Worm (Caenorhabditis elegans) whole organism, L2 larva: ENCODE measurements around the gene ZK632.10.

Experiments used
- C34F6.9 ChIP-seq: fragments of 150-350 bp; optimal IDR thresholded peaks from 2 replicates; lab custom pipeline; 2014; ENCODE audit warnings: missing biosample characterization, missing genetic modification characterization
- F13H6.1 ChIP-seq: sonication (generic microtip); optimal IDR thresholded peaks from 2 replicates; lab custom pipeline; 2016; ENCODE audit warnings: missing genetic modification characterization, missing compliant biosample characterization
- R02D3.7 ChIP-seq: fragments of 150-350 bp; optimal IDR thresholded peaks from 2 replicates; lab custom pipeline; 2014; ENCODE audit warnings: missing biosample characterization, missing genetic modification characterization
- Y55F3AM.14 ChIP-seq: fragments of 200-800 bp; sonication (Bioruptor generic); optimal IDR thresholded peaks from 2 replicates; lab custom pipeline; 2018; ENCODE audit warnings: mild to moderate bottlenecking, missing genetic modification characterization, missing compliant biosample characterization
- ZK546.5 ChIP-seq: sonication (generic microtip); optimal IDR thresholded peaks from 2 replicates; lab custom pipeline; 2017; ENCODE audit warnings: missing biosample characterization, missing genetic modification characterization
- alr-1 ChIP-seq: fragments of 150-350 bp; optimal IDR thresholded peaks from 2 replicates; lab custom pipeline; 2014; ENCODE audit warnings: missing biosample characterization, missing genetic modification characterization
- aly-2 ChIP-seq: fragments of 150-350 bp; optimal IDR thresholded peaks from 2 replicates; lab custom pipeline; 2014; ENCODE audit warnings: missing biosample characterization, missing genetic modification characterization
- ama-1 ChIP-seq: fragments of 150-350 bp; optimal IDR thresholded peaks from 2 replicates; lab custom pipeline; 2018; ENCODE audit warnings: inconsistent platforms
- blmp-1 ChIP-seq: sonication (generic microtip); optimal IDR thresholded peaks from 2 replicates; lab custom pipeline; 2017; ENCODE audit warnings: missing genetic modification characterization, mild to moderate bottlenecking, missing compliant biosample characterization, antibody characterized with exemption, moderate library complexity; ENCODE audit not compliant: insufficient read depth
- ceh-16 ChIP-seq: fragments of 150-350 bp; optimal IDR thresholded peaks from 2 replicates; lab custom pipeline; 2014; ENCODE audit warnings: missing biosample characterization, missing genetic modification characterization
- crh-2 ChIP-seq: sonication (generic microtip); optimal IDR thresholded peaks from 2 replicates; lab custom pipeline; 2017; ENCODE audit warnings: missing biosample characterization, missing genetic modification characterization
- dmd-4 ChIP-seq: sonication (generic microtip); optimal IDR thresholded peaks from 2 replicates; lab custom pipeline; 2017; ENCODE audit warnings: missing biosample characterization, missing genetic modification characterization
- egl-27 ChIP-seq: sonication (generic microtip); optimal IDR thresholded peaks from 3 replicates; lab custom pipeline; 2017; ENCODE audit warnings: missing biosample characterization, missing genetic modification reagents, missing genetic modification characterization
- elt-1 ChIP-seq: fragments of 150-350 bp; optimal IDR thresholded peaks from 2 replicates; lab custom pipeline; 2014; ENCODE audit warnings: missing biosample characterization, missing genetic modification characterization
- elt-3 ChIP-seq: sonication (generic microtip); optimal IDR thresholded peaks from 2 replicates; lab custom pipeline; 2017; ENCODE audit warnings: missing biosample characterization, missing genetic modification characterization
- fos-1 ChIP-seq: fragments of 150-350 bp; optimal IDR thresholded peaks from 2 replicates; lab custom pipeline; 2014; ENCODE audit warnings: missing biosample characterization, missing genetic modification characterization
- gmeb-1 ChIP-seq: fragments of 150-350 bp; optimal IDR thresholded peaks from 2 replicates; lab custom pipeline; 2014; ENCODE audit warnings: missing biosample characterization, missing genetic modification characterization
- lin-11 ChIP-seq: fragments of 150-350 bp; sonication (generic microtip); optimal IDR thresholded peaks from 2 replicates; lab custom pipeline; 2014; ENCODE audit warnings: missing biosample characterization, missing genetic modification characterization, inconsistent platforms, mixed read lengths
- lin-13 ChIP-seq: fragments of 150-350 bp; optimal IDR thresholded peaks from 2 replicates; lab custom pipeline; 2014; ENCODE audit warnings: missing biosample characterization, missing genetic modification reagents, missing genetic modification characterization
- lin-39 ChIP-seq: fragments of 150-350 bp; optimal IDR thresholded peaks from 2 replicates; lab custom pipeline; 2014; ENCODE audit warnings: missing biosample characterization, missing genetic modification reagents, missing genetic modification characterization
- lsy-2 ChIP-seq, 2 experiments: fragments of 150-350 bp in 1 of 2; sonication (generic microtip) in 1 of 2; optimal IDR thresholded peaks; 2 replicates each; lab custom pipeline; 2014 to 2017; ENCODE audit warnings: missing biosample characterization in 2 of 2, missing genetic modification characterization in 2 of 2
- mab-5 ChIP-seq: fragments of 150-350 bp; optimal IDR thresholded peaks from 2 replicates; lab custom pipeline; 2014; ENCODE audit warnings: missing biosample characterization, missing genetic modification characterization
- mdl-1 ChIP-seq, 2 experiments: fragments of 150-350 bp in 1 of 2; sonication (generic microtip) in 1 of 2; optimal IDR thresholded peaks; 2 replicates each; lab custom pipeline; 2017; ENCODE audit warnings: missing biosample characterization in 2 of 2, missing genetic modification characterization in 2 of 2
- nhr-11 ChIP-seq: fragments of 150-350 bp; optimal IDR thresholded peaks from 2 replicates; lab custom pipeline; 2014; ENCODE audit warnings: missing biosample characterization, missing genetic modification characterization
- nhr-12 ChIP-seq: fragments of 150-350 bp; optimal IDR thresholded peaks from 2 replicates; lab custom pipeline; 2014; ENCODE audit warnings: missing biosample characterization, missing genetic modification characterization
- nhr-21 ChIP-seq: fragments of 150-350 bp; optimal IDR thresholded peaks from 2 replicates; lab custom pipeline; 2014; ENCODE audit warnings: missing biosample characterization, missing genetic modification characterization
- nhr-23 ChIP-seq: fragments of 150-350 bp; optimal IDR thresholded peaks from 2 replicates; lab custom pipeline; 2014; ENCODE audit warnings: missing biosample characterization, missing genetic modification reagents, missing genetic modification characterization
- nhr-237 ChIP-seq: fragments of 150-350 bp; optimal IDR thresholded peaks from 2 replicates; lab custom pipeline; 2014; ENCODE audit warnings: missing biosample characterization, missing genetic modification characterization
- nhr-6 ChIP-seq: fragments of 150-350 bp; optimal IDR thresholded peaks from 2 replicates; lab custom pipeline; 2014; ENCODE audit warnings: missing biosample characterization, missing genetic modification characterization
- nhr-77 ChIP-seq: fragments of 150-350 bp; optimal IDR thresholded peaks from 2 replicates; lab custom pipeline; 2014; ENCODE audit warnings: missing biosample characterization, missing genetic modification characterization
- peb-1 ChIP-seq: fragments of 150-350 bp; optimal IDR thresholded peaks from 2 replicates; lab custom pipeline; 2014; ENCODE audit warnings: missing biosample characterization, missing genetic modification characterization
- skn-1 ChIP-seq: sonication (generic microtip); optimal IDR thresholded peaks from 2 replicates; lab custom pipeline; 2017; ENCODE audit warnings: missing biosample characterization, missing genetic modification characterization
- sma-3 ChIP-seq: sonication (generic microtip); optimal IDR thresholded peaks from 2 replicates; lab custom pipeline; 2016; ENCODE audit warnings: missing genetic modification reagents, missing genetic modification characterization, missing compliant biosample characterization
- sma-9 ChIP-seq, 2 experiments: fragments of 150-350 bp in 1 of 2; sonication (generic microtip) in 1 of 2; optimal IDR thresholded peaks; 2 replicates each; lab custom pipeline; 2014 to 2016; ENCODE audit warnings: missing genetic modification characterization in 2 of 2, mild to moderate bottlenecking in 1 of 2, missing biosample characterization in 1 of 2, missing compliant biosample characterization in 1 of 2, missing genetic modification reagents in 1 of 2, moderate library complexity in 1 of 2
- snpc-4 ChIP-seq: fragments of 150-350 bp; optimal IDR thresholded peaks from 2 replicates; lab custom pipeline; 2014; ENCODE audit warnings: missing biosample characterization, missing genetic modification characterization
- unc-39 ChIP-seq: fragments of 150-350 bp; optimal IDR thresholded peaks from 2 replicates; lab custom pipeline; 2014; ENCODE audit warnings: missing biosample characterization, missing genetic modification characterization
- unc-55 ChIP-seq: fragments of 150-350 bp; sonication (generic microtip); optimal IDR thresholded peaks from 3 replicates; lab custom pipeline; 2014; ENCODE audit warnings: missing biosample characterization, missing genetic modification reagents, missing genetic modification characterization
- unc-62 ChIP-seq: fragments of 150-350 bp; optimal IDR thresholded peaks from 2 replicates; lab custom pipeline; 2014; ENCODE audit warnings: missing biosample characterization, missing genetic modification reagents, missing genetic modification characterization
- zag-1 ChIP-seq: fragments of 150-350 bp; optimal IDR thresholded peaks from 2 replicates; lab custom pipeline; 2014; ENCODE audit warnings: missing biosample characterization, missing genetic modification characterization
- ztf-1 ChIP-seq: fragments of 200-800 bp; sonication (Bioruptor generic); conservative IDR thresholded peaks from 2 replicates; pipeline ENCODE4 v1.3.6; 2022; ENCODE audit warnings: missing genetic modification characterization, missing compliant biosample characterization
- ztf-11 ChIP-seq: sonication (generic microtip); optimal IDR thresholded peaks from 2 replicates; lab custom pipeline; 2017; ENCODE audit warnings: missing biosample characterization, missing genetic modification characterization
- ztf-4 ChIP-seq: fragments of 150-350 bp; optimal IDR thresholded peaks from 2 replicates; lab custom pipeline; 2014; ENCODE audit warnings: missing biosample characterization, missing genetic modification characterization

Gene ZK632.10

DNA sequence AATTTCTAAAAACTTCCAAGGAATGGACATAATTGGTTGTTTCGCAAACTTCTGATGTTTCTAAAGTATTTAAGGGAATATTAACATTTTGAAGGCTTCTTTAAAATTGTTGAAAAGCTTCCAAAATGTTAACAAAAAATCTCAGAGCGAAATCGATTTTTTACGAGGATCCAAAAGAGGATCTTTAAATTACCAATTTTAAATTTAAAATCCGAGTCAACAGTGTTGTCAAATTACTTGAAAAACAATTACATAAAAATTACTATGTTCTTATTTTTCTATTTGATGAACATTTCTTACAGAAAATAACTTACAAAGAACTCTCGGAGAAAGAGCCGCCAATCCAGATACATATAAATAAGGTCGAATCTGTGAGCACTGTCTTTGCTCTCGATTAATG is 49.4 kb upstream of the ZK632.10 start, which contains the start of gene ZK757.10:
TSS of gene ZK757.10 (plus strand) at position 301 of the 400 bp plus-strand sequence.
- TF ChIP-seq ceh-16 (tag; lab: Kevin White, UChicago) (no peak), skn-1 (tag; lab: Kevin White, UChicago) (no peak), dmd-4 (tag; lab: Kevin White, UChicago) (no peak), ztf-1 (GFP tag; lab: Robert Waterston, UW) (no peak), ztf-4 (tag; lab: Kevin White, UChicago) (no peak), egl-27 (tag; lab: Kevin White, UChicago) (no peak), unc-55 (GFP tag; lab: Kevin White, UChicago) (no peak), blmp-1 (tag; lab: Kevin White, UChicago) (no peak)

DNA sequence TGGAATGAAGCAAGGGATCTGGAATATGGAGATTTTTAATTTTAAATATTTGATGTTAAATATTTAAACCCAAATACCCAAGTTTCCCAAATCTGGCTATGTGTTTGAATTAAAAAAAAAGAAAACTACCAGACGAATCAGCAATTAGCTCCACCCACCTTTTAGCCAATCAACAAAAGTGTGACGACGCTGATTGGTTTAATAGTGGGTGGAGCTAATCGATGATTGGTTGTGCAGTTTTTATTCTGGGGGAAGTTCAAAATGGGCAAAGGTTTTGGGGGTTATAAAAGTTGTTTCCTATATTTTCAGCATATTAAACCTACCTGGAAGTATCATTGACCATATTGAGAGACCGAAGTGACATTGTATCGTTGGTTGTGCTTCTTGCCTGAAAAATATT is 47.0 kb upstream of the ZK632.10 start:
- no peak for TF ChIP-seq lin-13 (GFP tag; lab: Kevin White, UChicago)
- no peak for TF ChIP-seq gmeb-1
- TF ChIP-seq unc-62 (GFP tag; lab: Kevin White, UChicago), result no peak
- no peak for TF ChIP-seq alr-1
- no peak for TF ChIP-seq ztf-11 (tag; lab: Kevin White, UChicago)
- TF ChIP-seq elt-1 (tag; lab: Kevin White, UChicago), result no peak
- no peak for TF ChIP-seq peb-1 (tag; lab: Kevin White, UChicago)
- TF ChIP-seq nhr-77, result no peak
- no peak for TF ChIP-seq mab-5 (tag; lab: Kevin White, UChicago)
- TF ChIP-seq lsy-2 (tag; optimal IDR thresholded peaks at IDR 0.05; lab: Kevin White, UChicago), result no peak
- no peak for TF ChIP-seq nhr-6 (tag; lab: Kevin White, UChicago)
- no peak for TF ChIP-seq sma-3 (GFP tag; lab: Kevin White, UChicago)
- TF ChIP-seq zag-1 (tag; lab: Kevin White, UChicago), result no peak
- TF ChIP-seq ztf-1 (GFP tag; lab: Robert Waterston, UW), result no peak
- no peak for TF ChIP-seq nhr-237 (tag; lab: Kevin White, UChicago)
- TF ChIP-seq egl-27 (tag; lab: Kevin White, UChicago), result no peak
- TF ChIP-seq fos-1 (tag; lab: Kevin White, UChicago), result no peak
- TF ChIP-seq nhr-12 (tag; lab: Kevin White, UChicago), result no peak
- no peak for TF ChIP-seq nhr-11 (tag; lab: Kevin White, UChicago)

ce11 chrIII:9871032-9871431 is 43.5 kb upstream of the ZK632.10 start, which contains the start of gene ZK757.1:
Gene ZK757.1 (minus strand): TSS chrIII:9871132.
- TF ChIP-seq unc-62 (GFP tag; lab: Kevin White, UChicago) (no peak), R02D3.7 (tag; lab: Kevin White, UChicago) (no peak), unc-39 (tag; lab: Kevin White, UChicago) (no peak), mdl-1 (tag; optimal IDR thresholded peaks at IDR 0.05; lab: Kevin White, UChicago) (no peak), lin-11 (tag; lab: Kevin White, UChicago) (no peak), blmp-1 (tag; lab: Kevin White, UChicago) (no peak), lin-13 (GFP tag; lab: Kevin White, UChicago) (no peak), elt-1 (tag; lab: Kevin White, UChicago) (no peak), nhr-23 (tag; lab: Kevin White, UChicago) (no peak), aly-2 (tag; lab: Kevin White, UChicago) (no peak)
- TF ChIP-seq, all 48 proteins: peak for 0

DNA sequence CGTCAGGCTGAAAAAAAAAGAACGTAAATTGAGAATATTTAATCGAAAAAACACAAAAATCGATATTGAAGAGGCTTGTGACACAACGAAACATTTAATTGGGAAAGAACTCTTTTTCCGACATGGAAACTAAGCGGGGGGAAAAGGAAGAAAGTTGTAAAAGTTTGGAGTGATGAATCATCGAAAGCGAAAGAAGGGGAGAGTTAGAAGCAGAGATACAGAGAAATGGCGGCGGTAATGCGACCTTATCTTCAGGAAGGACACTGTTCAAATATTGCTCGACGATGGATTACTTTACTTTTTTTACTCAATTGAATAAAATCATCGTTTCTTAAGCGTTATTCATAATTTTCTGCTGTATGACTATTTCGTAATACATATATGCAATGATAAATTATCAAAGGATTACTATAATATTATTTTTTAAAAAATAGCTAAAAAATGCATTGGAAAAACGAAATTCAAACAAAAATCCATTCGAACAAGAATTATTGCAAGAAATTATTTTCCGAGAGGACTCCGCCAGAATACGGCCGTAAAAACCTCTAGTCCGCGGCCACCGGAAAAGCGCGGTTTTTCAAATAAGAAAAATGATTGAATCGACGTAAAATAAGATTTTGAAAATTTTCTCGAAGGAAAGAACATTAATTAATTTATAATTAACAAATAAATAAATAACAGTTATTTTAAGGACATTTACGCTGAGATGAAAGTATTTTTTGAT is 40.4 kb upstream of the ZK632.10 start, which contains the start of gene dhhc-4:
TSS of gene dhhc-4 (minus strand) at position 13 of the 724 bp plus-strand sequence.
- TF ChIP-seq ztf-11 (tag; lab: Kevin White, UChicago) (no peak), lin-39 (no peak), F13H6.1 (tag; lab: Kevin White, UChicago) (peak; percentile 80), lsy-2 (tag; optimal IDR thresholded peaks at IDR 0.05; lab: Kevin White, UChicago) (peak; percentile 52 to 81), fos-1 (tag; lab: Kevin White, UChicago) (peak; percentile 89), sma-3 (GFP tag; lab: Kevin White, UChicago) (peak; percentile 71), sma-9 (GFP tag; optimal IDR thresholded peaks at IDR 0.05; lab: Kevin White, UChicago) (peak; percentile 81), sma-9 (tag; optimal IDR thresholded peaks at IDR 0.05; lab: Kevin White, UChicago) (no peak), unc-55 (GFP tag; lab: Kevin White, UChicago) (peak; percentile 80), elt-1 (tag; lab: Kevin White, UChicago) (no peak), elt-3 (no peak), nhr-21 (tag; lab: Kevin White, UChicago) (peak; percentile 51), ztf-1 (GFP tag; lab: Robert Waterston, UW) (no peak), nhr-77 (no peak), nhr-12 (tag; lab: Kevin White, UChicago) (no peak), skn-1 (tag; lab: Kevin White, UChicago) (no peak), gmeb-1 (peak; percentile 94), ama-1 (lab: Kevin White, UChicago) (no peak), Y55F3AM.14 (GFP tag; lab: Kevin White, UChicago) (no peak), blmp-1 (tag; lab: Kevin White, UChicago) (peak; percentile 69), ZK546.5 (tag; lab: Kevin White, UChicago) (no peak), C34F6.9 (tag; lab: Kevin White, UChicago) (peak; percentile 46), dmd-4 (tag; lab: Kevin White, UChicago) (peak; percentile 53), snpc-4 (tag; lab: Kevin White, UChicago) (peak; percentile 25), ceh-16 (tag; lab: Kevin White, UChicago) (no peak), crh-2 (tag; lab: Kevin White, UChicago) (peak; percentile 5), lin-13 (GFP tag; lab: Kevin White, UChicago) (peak; percentile 56), mab-5 (tag; lab: Kevin White, UChicago) (peak; percentile 66), nhr-237 (tag; lab: Kevin White, UChicago) (no peak)
